Fruit fly (Drosophila melanogaster) whole organism, embryonic: ENCODE results near the gene alpha4GT2.
A peak's percentile ranks its signal among the peaks of the same experiment; 100 is the strongest.

Source experiments
- B-H1 ChIP-seq: fragments of 200-800 bp; sonication (Bioruptor generic); IDR thresholded peaks from 3 replicates; pipeline ENCODE4 v1.3.6; 2022; ENCODE audit warnings: missing biosample characterization, missing genetic modification characterization
- CG10321 ChIP-seq: fragments of 200-800 bp; sonication (Bioruptor generic); IDR thresholded peaks from 2 replicates; pipeline ENCODE4 v1.3.6; 2022; ENCODE audit warnings: missing biosample characterization, missing genetic modification characterization
- CG10431 ChIP-seq: fragments of 200-800 bp; sonication (Bioruptor generic); optimal IDR thresholded peaks from 3 replicates; lab custom pipeline; 2018; ENCODE audit warnings: missing biosample characterization, mild to moderate bottlenecking, missing genetic modification characterization
- CG11093 ChIP-seq: fragments of 200-800 bp; sonication (Bioruptor generic); IDR thresholded peaks from 3 replicates; pipeline ENCODE4 v1.3.6; 2022; ENCODE audit warnings: missing biosample characterization, missing genetic modification characterization
- CG12942 ChIP-seq: fragments of 200-800 bp; sonication (Bioruptor generic); optimal IDR thresholded peaks from 3 replicates; lab custom pipeline; 2016; ENCODE audit warnings: missing biosample characterization, missing genetic modification characterization
- CG14014 ChIP-seq: fragments of 200-800 bp; sonication (Bioruptor generic); IDR thresholded peaks from 2 replicates; pipeline ENCODE4 v1.3.6; 2022; ENCODE audit warnings: missing biosample characterization, missing genetic modification characterization
- CG15514 ChIP-seq: fragments of 200-800 bp; sonication (Bioruptor generic); optimal IDR thresholded peaks from 3 replicates; lab custom pipeline; 2017; ENCODE audit warnings: missing biosample characterization, missing genetic modification characterization, mild to moderate bottlenecking, moderate library complexity, missing genetic modification reagents
- CG15696 ChIP-seq: fragments of 200-800 bp; sonication (Bioruptor generic); optimal IDR thresholded peaks from 2 replicates; lab custom pipeline; 2019; ENCODE audit warnings: missing biosample characterization, mild to moderate bottlenecking, missing genetic modification characterization, moderate library complexity
- CG16863 ChIP-seq: fragments of 200-800 bp; sonication (Bioruptor generic); optimal IDR thresholded peaks from 3 replicates; lab custom pipeline; 2016; ENCODE audit warnings: missing biosample characterization, missing genetic modification characterization
- CG17912 ChIP-seq: fragments of 200-800 bp; sonication (Bioruptor generic); optimal IDR thresholded peaks from 2 replicates; lab custom pipeline; 2018; ENCODE audit warnings: missing biosample characterization, mild to moderate bottlenecking, missing genetic modification characterization
- CG34224 ChIP-seq: fragments of 200-800 bp; sonication (Bioruptor generic); IDR thresholded peaks from 3 replicates; pipeline ENCODE4 v1.3.6; 2022; ENCODE audit warnings: missing biosample characterization, missing genetic modification characterization; ENCODE audit not compliant: partially characterized antibody
- CG3847 ChIP-seq: fragments of 200-800 bp; sonication (Bioruptor generic); IDR thresholded peaks from 2 replicates; pipeline ENCODE4 v1.3.6; 2022; ENCODE audit warnings: missing biosample characterization, missing genetic modification characterization
- CG43689 ChIP-seq: fragments of 200-800 bp; sonication (Bioruptor generic); IDR thresholded peaks from 2 replicates; pipeline ENCODE4 v1.3.6; 2022; ENCODE audit warnings: missing biosample characterization, missing genetic modification characterization
- CG7372 ChIP-seq: fragments of 200-800 bp; sonication (Bioruptor generic); IDR thresholded peaks from 2 replicates; pipeline ENCODE4 v1.3.6; 2022; ENCODE audit warnings: missing biosample characterization, missing genetic modification characterization
- CG7928 ChIP-seq: fragments of 200-800 bp; sonication (Bioruptor generic); optimal IDR thresholded peaks from 2 replicates; lab custom pipeline; 2017; ENCODE audit warnings: missing biosample characterization, mild to moderate bottlenecking, missing genetic modification characterization
- CG8089 ChIP-seq: fragments of 200-800 bp; sonication (Bioruptor generic); optimal IDR thresholded peaks from 3 replicates; lab custom pipeline; 2016; ENCODE audit warnings: missing biosample characterization, missing genetic modification characterization
- CG9876 ChIP-seq: fragments of 200-800 bp; sonication (Bioruptor generic); optimal IDR thresholded peaks from 2 replicates; lab custom pipeline; 2016; ENCODE audit warnings: missing biosample characterization, missing genetic modification characterization
- Camta ChIP-seq: fragments of 200-800 bp; sonication (Bioruptor generic); optimal IDR thresholded peaks from 2 replicates; lab custom pipeline; 2016; ENCODE audit warnings: missing biosample characterization, missing genetic modification characterization
- CrebB ChIP-seq: fragments of 200-800 bp; sonication (Bioruptor generic); optimal IDR thresholded peaks from 3 replicates; lab custom pipeline; 2018; ENCODE audit warnings: missing biosample characterization, mild to moderate bottlenecking, missing genetic modification characterization
- D19A ChIP-seq: fragments of 200-800 bp; optimal IDR thresholded peaks from 3 replicates; lab custom pipeline; 2019; ENCODE audit warnings: missing biosample characterization, mild to moderate bottlenecking, missing genetic modification characterization, moderate library complexity
- Dad ChIP-seq: fragments of 200-800 bp; sonication (Bioruptor generic); optimal IDR thresholded peaks from 3 replicates; lab custom pipeline; 2016; ENCODE audit warnings: missing biosample characterization, missing genetic modification characterization
- Doc3 ChIP-seq: fragments of 200-800 bp; sonication (Bioruptor generic); IDR thresholded peaks from 3 replicates; pipeline ENCODE4 v1.3.6; 2022; ENCODE audit warnings: missing biosample characterization, missing genetic modification characterization; ENCODE audit not compliant: partially characterized antibody
- Elba2 ChIP-seq: fragments of 200-800 bp; sonication (Bioruptor generic); optimal IDR thresholded peaks from 3 replicates; lab custom pipeline; 2016; ENCODE audit warnings: missing biosample characterization, missing genetic modification characterization
- Fer2 ChIP-seq: fragments of 200-800 bp; sonication (Bioruptor generic); optimal IDR thresholded peaks from 2 replicates; lab custom pipeline; 2018; ENCODE audit warnings: missing biosample characterization, mild to moderate bottlenecking, missing genetic modification characterization, moderate library complexity
- H2.0 ChIP-seq: fragments of 200-800 bp; sonication (Bioruptor generic); IDR thresholded peaks from 2 replicates; pipeline ENCODE4 v1.3.6; 2022; ENCODE audit warnings: missing biosample characterization, missing genetic modification characterization
- HHEX ChIP-seq: fragments of 200-800 bp; sonication (Bioruptor generic); optimal IDR thresholded peaks from 3 replicates; lab custom pipeline; 2017; ENCODE audit warnings: missing biosample characterization, mild to moderate bottlenecking, missing genetic modification characterization, missing genetic modification reagents
- MTF-1 ChIP-seq: fragments of 200-800 bp; sonication (Bioruptor generic); optimal IDR thresholded peaks from 2 replicates; lab custom pipeline; 2018; ENCODE audit warnings: missing biosample characterization, mild to moderate bottlenecking, missing genetic modification characterization, borderline replicate concordance
- Mes4 ChIP-seq: fragments of 200-800 bp; sonication (Bioruptor generic); optimal IDR thresholded peaks from 2 replicates; lab custom pipeline; 2016; ENCODE audit warnings: missing biosample characterization, missing genetic modification characterization
- PHDP ChIP-seq: fragments of 200-800 bp; sonication (Bioruptor generic); optimal IDR thresholded peaks from 3 replicates; lab custom pipeline; 2018; ENCODE audit warnings: missing biosample characterization, mild to moderate bottlenecking, missing genetic modification characterization, moderate library complexity
- Scr ChIP-seq: fragments of 200-800 bp; sonication (Bioruptor generic); IDR thresholded peaks from 2 replicates; pipeline ENCODE4 v1.3.6; 2022; ENCODE audit warnings: missing biosample characterization, missing genetic modification characterization; ENCODE audit not compliant: partially characterized antibody
- Vsx1 ChIP-seq: fragments of 200-800 bp; sonication (Bioruptor generic); optimal IDR thresholded peaks from 2 replicates; lab custom pipeline; 2017; ENCODE audit warnings: missing biosample characterization, mild to moderate bottlenecking, missing genetic modification characterization, missing genetic modification reagents
- ash1 ChIP-seq: fragments of 200-800 bp; sonication (Bioruptor generic); optimal IDR thresholded peaks from 2 replicates; lab custom pipeline; 2018; ENCODE audit warnings: missing biosample characterization, mild to moderate bottlenecking, missing genetic modification characterization
- cg ChIP-seq: fragments of 200-800 bp; sonication (Bioruptor generic); optimal IDR thresholded peaks from 3 replicates; lab custom pipeline; 2019; ENCODE audit warnings: missing biosample characterization, mild to moderate bottlenecking, missing genetic modification characterization, moderate library complexity
- chif ChIP-seq, 2 experiments: fragments of 200-800 bp; sonication (Bioruptor generic); optimal IDR thresholded peaks; 3 replicates each; lab custom pipeline; 2016; ENCODE audit warnings: missing biosample characterization in 2 of 2, missing genetic modification characterization in 2 of 2
- chinmo ChIP-seq: fragments of 200-800 bp; sonication (Bioruptor generic); IDR thresholded peaks from 4 replicates; pipeline ENCODE4 v1.3.6; 2022; ENCODE audit warnings: missing biosample characterization, missing genetic modification characterization; ENCODE audit not compliant: partially characterized antibody
- chm ChIP-seq: fragments of 200-800 bp; sonication (Bioruptor generic); IDR thresholded peaks from 2 replicates; pipeline ENCODE4 v1.3.6; 2022; ENCODE audit warnings: missing biosample characterization, missing genetic modification characterization
- crp ChIP-seq, 2 experiments: fragments of 200-800 bp; sonication (Bioruptor generic); optimal IDR thresholded peaks; 2 replicates in 1 of 2; 3 replicates in 1 of 2; lab custom pipeline; 2017; ENCODE audit warnings: missing biosample characterization in 2 of 2, missing genetic modification characterization in 2 of 2, mild to moderate bottlenecking in 1 of 2, moderate library complexity in 1 of 2
- cwo ChIP-seq: fragments of 200-800 bp; sonication (Bioruptor generic); optimal IDR thresholded peaks from 3 replicates; lab custom pipeline; 2017; ENCODE audit warnings: missing biosample characterization, missing genetic modification characterization, mild to moderate bottlenecking, moderate library complexity, missing genetic modification reagents
- gt ChIP-seq: fragments of 200-800 bp; sonication (Bioruptor generic); IDR thresholded peaks from 2 replicates; pipeline ENCODE4 v1.3.6; 2022; ENCODE audit warnings: missing biosample characterization, missing genetic modification characterization
- hth ChIP-seq: fragments of >200 bp; optimal IDR thresholded peaks from 2 replicates; lab custom pipeline; 2017; ENCODE audit warnings: inconsistent platforms
- nau ChIP-seq: fragments of 200-800 bp; sonication (Bioruptor generic); optimal IDR thresholded peaks from 3 replicates; lab custom pipeline; 2017; ENCODE audit warnings: missing biosample characterization, mild to moderate bottlenecking, missing genetic modification characterization, missing genetic modification reagents
- pan ChIP-seq, 4 experiments: fragments of >200 bp in 3 of 4; fragments of 200-800 bp in 1 of 4; sonication (Bioruptor generic) in 1 of 4; optimal IDR thresholded peaks in 3 of 4; IDR thresholded peaks in 1 of 4; 2 replicates each; pipeline versions ENCODE4 v1.3.6 to Lab custom; 2017 to 2022; ENCODE audit warnings: missing biosample characterization in 2 of 4, missing genetic modification characterization in 2 of 4, mixed read lengths in 1 of 4
- repo ChIP-seq: fragments of 200-800 bp; sonication (Bioruptor generic); optimal IDR thresholded peaks from 2 replicates; lab custom pipeline; 2016; ENCODE audit warnings: missing biosample characterization, missing genetic modification characterization
- rib ChIP-seq: fragments of 200-800 bp; sonication (Bioruptor generic); IDR thresholded peaks from 2 replicates; pipeline ENCODE4 v1.3.6; 2022; ENCODE audit warnings: missing biosample characterization, missing genetic modification characterization
- shn ChIP-seq: fragments of 200-800 bp; sonication (Bioruptor generic); optimal IDR thresholded peaks from 3 replicates; lab custom pipeline; 2016; ENCODE audit warnings: missing biosample characterization, missing genetic modification characterization
- slou ChIP-seq: fragments of 200-800 bp; sonication (Bioruptor generic); optimal IDR thresholded peaks from 3 replicates; lab custom pipeline; 2016; ENCODE audit warnings: missing biosample characterization, missing genetic modification characterization
- tna ChIP-seq: fragments of 200-800 bp; sonication (Bioruptor generic); IDR thresholded peaks from 2 replicates; pipeline ENCODE4 v1.3.6; 2022; ENCODE audit warnings: missing biosample characterization, missing genetic modification characterization; ENCODE audit not compliant: partially characterized antibody
- unpg ChIP-seq: fragments of 200-800 bp; sonication (Bioruptor generic); optimal IDR thresholded peaks from 3 replicates; lab custom pipeline; 2018; ENCODE audit warnings: missing biosample characterization, mild to moderate bottlenecking, missing genetic modification characterization, moderate library complexity

alpha4GT2 gene

dm6 chr3R:25880198-25880970 lies 48.4 kb downstream of the alpha4GT2 start:
- TF ChIP-seq CG3847 (no peak), CG14014 (GFP tag; lab: Robert Waterston, UW) (0 out of 2 replicates have a peak, but pooled peaks have one; percentile 44), CG34224 (no peak), Mes4 (no peak), crp (GFP tag; optimal IDR thresholded peaks at IDR 0.05; lab: Kevin White, UChicago) (no peak), repo (GFP tag; lab: Kevin White, UChicago) (peak; percentile 19), tna (GFP tag; lab: Robert Waterston, UW) (no peak), CG15696 (tag; lab: Kevin White, UChicago) (no peak), B-H1 (GFP tag; lab: Robert Waterston, UW) (no peak; the same call in 2 of the 3 replicates), D19A (tag; lab: Kevin White, UChicago) (peak; percentile 50), MTF-1 (GFP tag; lab: Kevin White, UChicago) (peak; percentile 16), slou (GFP tag; lab: Kevin White, UChicago) (no peak), Doc3 (GFP tag; lab: Robert Waterston, UW) (no peak), gt (no peak), CG43689 (no peak), CG17912 (GFP tag; lab: Kevin White, UChicago) (no peak), CG7372 (GFP tag; lab: Robert Waterston, UW) (no peak), H2.0 (GFP tag; lab: Robert Waterston, UW) (no peak), chinmo (0 out of 4 replicates have a peak, but pooled peaks have one; percentile 35), chif (GFP tag; optimal IDR thresholded peaks at IDR 0.05; lab: Kevin White, UChicago) (peak in 1 of 2 experiments; percentile 5), hth (lab: Kevin White, UChicago) (no peak), Dad (GFP tag; lab: Kevin White, UChicago) (no peak), CG9876 (GFP tag; lab: Kevin White, UChicago) (no peak), CG12942 (GFP tag; lab: Kevin White, UChicago) (no peak), chm (GFP tag; lab: Robert Waterston, UW) (peak; percentile 56; the same call in 1 of the 2 replicates), PHDP (tag; lab: Kevin White, UChicago) (peak; percentile 49), rib (peak; percentile 51; the same call in 1 of the 2 replicates), CrebB (tag; lab: Kevin White, UChicago) (no peak), Camta (GFP tag; lab: Kevin White, UChicago) (no peak), CG16863 (GFP tag; lab: Kevin White, UChicago) (peak; percentile 14), CG11093 (GFP tag; lab: Robert Waterston, UW) (no peak), pan (optimal IDR thresholded peaks at IDR 0.05; lab: Kevin White, UChicago) (no peak), pan (GFP tag; optimal IDR thresholded peaks at IDR 0.05 in 1 of 2, IDR thresholded peaks at IDR 0.05 in 1 of 2) (no peak), cwo (GFP tag; lab: Kevin White, UChicago) (peak; percentile 58), Vsx1 (no peak), ash1 (GFP tag; lab: Kevin White, UChicago) (no peak), Fer2 (tag; lab: Kevin White, UChicago) (no peak), CG10431 (no peak), CG10321 (GFP tag; lab: Robert Waterston, UW) (no peak), Elba2 (GFP tag; lab: Kevin White, UChicago) (no peak), HHEX (GFP tag; lab: Kevin White, UChicago) (peak; percentile 21), CG8089 (GFP tag; lab: Kevin White, UChicago) (no peak), CG7928 (GFP tag; lab: Kevin White, UChicago) (no peak), shn (no peak), Scr (no peak), CG15514 (GFP tag; lab: Kevin White, UChicago) (peak; percentile 10), cg (GFP tag; lab: Kevin White, UChicago) (peak; percentile 83), unpg (GFP tag; lab: Kevin White, UChicago) (peak; percentile 55), nau (GFP tag; lab: Kevin White, UChicago) (no peak)
